Worm (Caenorhabditis elegans) whole organism, L3 larva: ENCODE data around the gene dab-1.
A peak's percentile ranks its signal among the peaks of the same experiment; 100 is the strongest.

Experiments
- R02D3.7 ChIP-seq: fragments of 150-350 bp; optimal IDR thresholded peaks from 2 replicates; lab custom pipeline; 2014; ENCODE audit warnings: missing biosample characterization, missing genetic modification characterization
- ZK546.5 ChIP-seq: sonication (generic microtip); optimal IDR thresholded peaks from 2 replicates; lab custom pipeline; 2017; ENCODE audit warnings: missing biosample characterization, missing genetic modification characterization
- aly-2 ChIP-seq: fragments of 150-350 bp; optimal IDR thresholded peaks from 2 replicates; lab custom pipeline; 2014; ENCODE audit warnings: missing biosample characterization, missing genetic modification characterization
- ama-1 ChIP-seq: fragments of 150-350 bp; optimal IDR thresholded peaks from 2 replicates; lab custom pipeline; 2018
- ceh-16 ChIP-seq: sonication (generic microtip); optimal IDR thresholded peaks from 2 replicates; lab custom pipeline; 2017; ENCODE audit warnings: missing biosample characterization, missing genetic modification characterization
- ceh-28 ChIP-seq: fragments of 150-350 bp; optimal IDR thresholded peaks from 2 replicates; lab custom pipeline; 2014; ENCODE audit warnings: missing biosample characterization, missing genetic modification reagents, missing genetic modification characterization
- ceh-82 ChIP-seq: fragments of 150-350 bp; optimal IDR thresholded peaks from 2 replicates; lab custom pipeline; 2014; ENCODE audit warnings: missing biosample characterization, missing genetic modification characterization
- ceh-9 ChIP-seq: sonication (generic microtip); optimal IDR thresholded peaks from 2 replicates; lab custom pipeline; 2018; ENCODE audit warnings: missing biosample characterization, missing genetic modification characterization
- daf-12 ChIP-seq: fragments of 150-350 bp; optimal IDR thresholded peaks from 2 replicates; lab custom pipeline; 2014; ENCODE audit warnings: missing biosample characterization, missing genetic modification reagents, missing genetic modification characterization
- egl-27 ChIP-seq: sonication (generic microtip); optimal IDR thresholded peaks from 4 replicates; lab custom pipeline; 2017; ENCODE audit warnings: missing biosample characterization, missing genetic modification reagents, missing genetic modification characterization
- egl-5 ChIP-seq: fragments of 150-350 bp; optimal IDR thresholded peaks from 2 replicates; lab custom pipeline; 2017; ENCODE audit warnings: missing biosample characterization, missing genetic modification reagents, missing genetic modification characterization, inconsistent platforms
- elt-1 ChIP-seq: fragments of 150-350 bp; optimal IDR thresholded peaks from 2 replicates; lab custom pipeline; 2014; ENCODE audit warnings: missing biosample characterization, missing genetic modification characterization
- elt-2 ChIP-seq: sonication (generic microtip); optimal IDR thresholded peaks from 2 replicates; lab custom pipeline; 2016; ENCODE audit warnings: missing genetic modification reagents, mild to moderate bottlenecking, missing genetic modification characterization, missing compliant biosample characterization
- elt-3 ChIP-seq, 3 experiments: fragments of 150-350 bp in 1 of 3; sonication (generic microtip) in 2 of 3; optimal IDR thresholded peaks; 2 replicates in 2 of 3; 4 replicates in 1 of 3; lab custom pipeline; 2014 to 2017; ENCODE audit warnings: missing biosample characterization in 3 of 3, missing genetic modification characterization in 3 of 3
- eor-1 ChIP-seq, 2 experiments: fragments of 150-350 bp; optimal IDR thresholded peaks; 2 replicates each; lab custom pipeline; 2014 to 2018; ENCODE audit warnings: missing biosample characterization in 2 of 2, missing genetic modification characterization in 2 of 2
- fkh-10 ChIP-seq: sonication (generic microtip); optimal IDR thresholded peaks from 2 replicates; lab custom pipeline; 2017; ENCODE audit warnings: missing biosample characterization, missing genetic modification reagents, missing genetic modification characterization
- hmg-11 ChIP-seq: sonication (generic microtip); optimal IDR thresholded peaks from 2 replicates; lab custom pipeline; 2016; ENCODE audit warnings: missing genetic modification characterization, missing compliant biosample characterization
- jun-1 ChIP-seq: fragments of 150-350 bp; optimal IDR thresholded peaks from 2 replicates; lab custom pipeline; 2014; ENCODE audit warnings: missing biosample characterization, missing genetic modification reagents, missing genetic modification characterization
- lin-15B ChIP-seq: fragments of 150-350 bp; optimal IDR thresholded peaks from 2 replicates; lab custom pipeline; 2014; ENCODE audit warnings: missing biosample characterization, missing genetic modification characterization
- lsy-12 ChIP-seq: sonication (generic microtip); optimal IDR thresholded peaks from 2 replicates; lab custom pipeline; 2016; ENCODE audit warnings: mild to moderate bottlenecking, missing genetic modification characterization, missing compliant biosample characterization
- mdl-1 ChIP-seq: fragments of 150-350 bp; optimal IDR thresholded peaks from 2 replicates; lab custom pipeline; 2014; ENCODE audit warnings: missing biosample characterization, missing genetic modification characterization
- nfya-1 ChIP-seq: sonication (generic microtip); optimal IDR thresholded peaks from 2 replicates; lab custom pipeline; 2017; ENCODE audit warnings: missing genetic modification characterization, mild to moderate bottlenecking, missing compliant biosample characterization, antibody characterized with exemption, moderate library complexity; ENCODE audit not compliant: insufficient read depth
- nhr-11 ChIP-seq: fragments of 150-350 bp; optimal IDR thresholded peaks from 2 replicates; lab custom pipeline; 2014; ENCODE audit warnings: missing biosample characterization, missing genetic modification characterization
- nhr-12 ChIP-seq: fragments of 150-350 bp; optimal IDR thresholded peaks from 2 replicates; lab custom pipeline; 2014; ENCODE audit warnings: missing biosample characterization, missing genetic modification characterization
- nhr-23 ChIP-seq: fragments of 150-350 bp; optimal IDR thresholded peaks from 2 replicates; lab custom pipeline; 2014; ENCODE audit warnings: missing biosample characterization, missing genetic modification reagents, missing genetic modification characterization
- nhr-237 ChIP-seq: fragments of 150-350 bp; optimal IDR thresholded peaks from 2 replicates; lab custom pipeline; 2014; ENCODE audit warnings: missing biosample characterization, missing genetic modification characterization
- nhr-25 ChIP-seq: sonication (generic microtip); optimal IDR thresholded peaks from 2 replicates; lab custom pipeline; 2017; ENCODE audit warnings: missing biosample characterization, missing genetic modification characterization
- nhr-28 ChIP-seq: fragments of 150-350 bp; optimal IDR thresholded peaks from 2 replicates; lab custom pipeline; 2014; ENCODE audit warnings: missing biosample characterization, missing genetic modification characterization
- nhr-43 ChIP-seq: sonication (generic microtip); optimal IDR thresholded peaks from 2 replicates; lab custom pipeline; 2016; ENCODE audit warnings: mild to moderate bottlenecking, missing genetic modification characterization, missing compliant biosample characterization; ENCODE audit not compliant: poor library complexity, severe bottlenecking
- nhr-67 ChIP-seq: fragments of 150-350 bp; optimal IDR thresholded peaks from 2 replicates; lab custom pipeline; 2014; ENCODE audit warnings: missing biosample characterization, missing genetic modification characterization
- nhr-76 ChIP-seq: fragments of 150-350 bp; sonication (generic microtip); optimal IDR thresholded peaks from 5 replicates; lab custom pipeline; 2014; ENCODE audit warnings: missing biosample characterization, missing genetic modification characterization
- pha-4 ChIP-seq: fragments of 150-350 bp; optimal IDR thresholded peaks from 2 replicates; lab custom pipeline; 2014; ENCODE audit warnings: missing biosample characterization, missing genetic modification reagents, missing genetic modification characterization
- pqm-1 ChIP-seq: fragments of 150-350 bp; optimal IDR thresholded peaks from 2 replicates; lab custom pipeline; 2017; ENCODE audit warnings: missing biosample characterization, missing genetic modification characterization, inconsistent platforms
- sea-2 ChIP-seq: fragments of 150-350 bp; sonication (generic microtip); optimal IDR thresholded peaks from 4 replicates; lab custom pipeline; 2014; ENCODE audit warnings: missing biosample characterization, missing genetic modification reagents, missing genetic modification characterization
- skn-1 ChIP-seq: fragments of 150-350 bp; optimal IDR thresholded peaks from 2 replicates; lab custom pipeline; 2014; ENCODE audit warnings: missing biosample characterization, missing genetic modification characterization
- snpc-4 ChIP-seq: fragments of 150-350 bp; optimal IDR thresholded peaks from 2 replicates; lab custom pipeline; 2014; ENCODE audit warnings: missing biosample characterization, missing genetic modification characterization
- tbx-2 ChIP-seq: sonication (generic microtip); optimal IDR thresholded peaks from 2 replicates; lab custom pipeline; 2016; ENCODE audit warnings: mild to moderate bottlenecking, missing genetic modification characterization, missing compliant biosample characterization
- unc-39 ChIP-seq: sonication (generic microtip); optimal IDR thresholded peaks from 4 replicates; lab custom pipeline; 2017; ENCODE audit warnings: missing biosample characterization, missing genetic modification characterization
- unc-62 ChIP-seq: fragments of 150-350 bp; sonication (generic microtip); optimal IDR thresholded peaks from 4 replicates; lab custom pipeline; 2014; ENCODE audit warnings: missing biosample characterization, missing genetic modification reagents, missing genetic modification characterization
- zag-1 ChIP-seq: fragments of 150-350 bp; optimal IDR thresholded peaks from 2 replicates; lab custom pipeline; 2014; ENCODE audit warnings: missing biosample characterization, missing genetic modification characterization
- ztf-11 ChIP-seq: fragments of 150-350 bp; optimal IDR thresholded peaks from 2 replicates; lab custom pipeline; 2014; ENCODE audit warnings: missing biosample characterization, missing genetic modification characterization
- ztf-4 ChIP-seq: fragments of 150-350 bp; optimal IDR thresholded peaks from 2 replicates; lab custom pipeline; 2014; ENCODE audit warnings: missing biosample characterization, missing genetic modification characterization

The dab-1 gene

DNA sequence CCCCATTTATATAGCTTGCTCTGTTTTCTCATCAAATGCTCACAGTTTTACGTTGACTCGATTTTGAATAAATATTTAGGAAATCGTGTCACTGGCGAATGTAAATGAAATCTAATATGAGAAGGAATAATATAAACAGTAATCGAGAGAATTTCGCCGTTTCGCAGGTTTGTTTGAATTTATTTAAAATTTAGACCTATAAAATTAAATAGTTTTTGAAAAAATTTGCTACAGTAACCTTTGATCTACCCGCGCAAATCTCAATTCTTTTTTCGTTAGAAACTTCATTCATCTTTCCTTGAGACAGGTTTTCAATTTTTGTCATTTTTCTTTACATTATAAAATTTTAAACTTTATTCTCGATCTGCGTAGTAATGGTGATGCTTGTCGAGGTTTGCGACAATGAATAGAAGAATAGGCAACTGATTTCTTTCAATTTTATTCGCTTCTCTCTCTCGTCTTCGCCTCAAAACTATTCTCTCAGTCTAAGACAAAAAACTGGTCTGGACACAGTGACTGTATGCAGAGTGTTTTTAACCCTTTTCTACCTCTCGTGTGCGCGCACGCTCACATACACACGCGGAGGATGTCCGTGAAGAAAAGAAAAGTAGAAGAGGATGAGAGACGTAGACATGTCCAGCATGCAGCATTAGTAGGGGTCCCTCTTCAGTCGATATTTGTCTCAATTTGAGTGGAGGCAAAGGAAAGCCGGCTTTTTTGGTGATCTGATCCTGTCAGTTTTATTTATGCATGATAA lies at the start of gene dab-1:
TSS of gene dab-1 (plus strand) at position 78 of the 757 bp plus-strand sequence.
- TF ChIP-seq nhr-237 (tag; lab: Kevin White, UChicago) (no peak), snpc-4 (tag; lab: Kevin White, UChicago) (peak; percentile 8), zag-1 (tag; lab: Kevin White, UChicago) (no peak), ZK546.5 (tag; lab: Kevin White, UChicago) (no peak), nfya-1 (tag; lab: Kevin White, UChicago) (peak; percentile 1), nhr-23 (tag; lab: Kevin White, UChicago) (peak; percentile 40), egl-5 (tag; lab: Kevin White, UChicago) (no peak), hmg-11 (tag; lab: Kevin White, UChicago) (peak; percentile 50), pqm-1 (tag; lab: Kevin White, UChicago) (no peak), nhr-12 (no peak), elt-1 (tag; lab: Kevin White, UChicago) (no peak), fkh-10 (GFP tag; lab: Kevin White, UChicago) (no peak), ceh-9 (tag; lab: Kevin White, UChicago) (no peak), sea-2 (no peak), lin-15B (tag; lab: Kevin White, UChicago) (no peak), tbx-2 (tag; lab: Kevin White, UChicago) (no peak), nhr-43 (no peak), jun-1 (tag; lab: Kevin White, UChicago) (no peak), mdl-1 (tag; lab: Kevin White, UChicago) (peak; percentile 15), lsy-12 (tag; lab: Kevin White, UChicago) (no peak), ceh-16 (tag; lab: Kevin White, UChicago) (no peak), pha-4 (tag; lab: Kevin White, UChicago) (peak; percentile 4), elt-2 (no peak), R02D3.7 (tag; lab: Kevin White, UChicago) (no peak), elt-3 (tag; optimal IDR thresholded peaks at IDR 0.05; lab: Kevin White, UChicago) (no peak), nhr-76 (tag; lab: Kevin White, UChicago) (no peak), ama-1 (peak; percentile 31), nhr-67 (tag; lab: Kevin White, UChicago) (no peak), daf-12 (no peak), ceh-28 (tag; lab: Kevin White, UChicago) (no peak), ceh-82 (tag; lab: Kevin White, UChicago) (no peak), ztf-4 (no peak), egl-27 (tag; lab: Kevin White, UChicago) (no peak), unc-39 (no peak), skn-1 (no peak), nhr-25 (tag; lab: Kevin White, UChicago) (peak; percentile 88), nhr-11 (tag; lab: Kevin White, UChicago) (no peak)

DNA sequence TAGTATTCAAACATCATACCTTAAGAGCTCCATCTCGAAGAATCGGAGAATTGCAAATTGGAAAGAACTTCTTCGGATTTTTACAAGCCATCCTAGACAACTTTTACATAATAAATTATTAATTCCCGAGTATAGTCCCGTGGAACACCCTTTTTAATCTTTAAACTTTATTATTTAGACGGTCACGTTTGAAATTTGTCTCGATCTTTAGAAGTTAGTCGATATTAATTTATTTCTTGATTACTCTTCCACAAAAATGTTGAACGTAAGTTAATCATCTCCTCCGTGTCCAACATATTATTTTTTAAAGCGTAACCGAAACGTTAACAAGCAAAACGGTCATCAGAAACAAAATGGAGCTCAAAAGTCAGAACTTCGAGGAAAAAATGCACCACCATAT lies 48.7 kb upstream of the dab-1 start, which contains the start of the genes decr-1.3 and T05C12.1:
TSS of gene decr-1.3 (minus strand) at position 101 of the 400 bp plus-strand sequence.
TSS of gene T05C12.1 (plus strand) at position 232 of the 400 bp plus-strand sequence.
- TF ChIP-seq pqm-1 (tag; lab: Kevin White, UChicago), result no peak
- no peak for TF ChIP-seq aly-2 (tag; lab: Kevin White, UChicago)
- TF ChIP-seq ceh-28 (tag; lab: Kevin White, UChicago), result no peak
- TF ChIP-seq jun-1 (tag; lab: Kevin White, UChicago), result no peak
- TF ChIP-seq ztf-4, result no peak
- no peak for TF ChIP-seq ztf-11
- TF ChIP-seq lin-15B (tag; lab: Kevin White, UChicago), result no peak
- no peak for TF ChIP-seq elt-3 (tag; optimal IDR thresholded peaks at IDR 0.05; lab: Kevin White, UChicago)
- no peak for TF ChIP-seq nhr-43

DNA sequence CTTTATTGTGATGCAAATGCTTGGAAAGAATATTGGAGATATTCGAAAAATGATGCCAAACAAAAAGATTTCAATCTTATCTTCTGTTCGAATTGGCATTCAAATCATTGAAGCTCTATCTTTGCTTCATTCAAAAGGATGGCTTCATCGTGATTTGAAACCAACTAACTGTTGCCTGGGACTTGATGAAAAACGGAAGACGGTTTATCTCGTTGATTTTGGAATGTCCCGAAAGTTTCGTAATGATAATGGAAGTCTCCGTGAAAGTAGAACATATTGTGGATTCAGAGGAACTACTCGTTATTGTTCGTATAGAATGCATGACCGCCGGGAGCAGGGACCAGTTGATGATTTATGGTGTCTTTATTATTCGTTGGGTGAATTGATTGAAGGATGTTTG lies 48.0 kb upstream of the dab-1 start:
- TF ChIP-seq jun-1 (tag; lab: Kevin White, UChicago), result no peak
- TF ChIP-seq ceh-82 (tag; lab: Kevin White, UChicago), result no peak
- no peak for TF ChIP-seq unc-62 (GFP tag; lab: Kevin White, UChicago)
- no peak for TF ChIP-seq fkh-10 (GFP tag; lab: Kevin White, UChicago)
- no peak for TF ChIP-seq nhr-28 (tag; lab: Kevin White, UChicago)
- TF ChIP-seq eor-1 (tag; optimal IDR thresholded peaks at IDR 0.05; lab: Kevin White, UChicago), result no peak
- TF ChIP-seq egl-27 (tag; lab: Kevin White, UChicago), result no peak
- TF ChIP-seq ZK546.5 (tag; lab: Kevin White, UChicago), result no peak
- no peak for TF ChIP-seq ama-1
- TF ChIP-seq, all 47 proteins: peak for 0
